Worm (Caenorhabditis elegans): ENCODE data around the gene ZK370.4.

The ZK370.4 gene

DNA sequence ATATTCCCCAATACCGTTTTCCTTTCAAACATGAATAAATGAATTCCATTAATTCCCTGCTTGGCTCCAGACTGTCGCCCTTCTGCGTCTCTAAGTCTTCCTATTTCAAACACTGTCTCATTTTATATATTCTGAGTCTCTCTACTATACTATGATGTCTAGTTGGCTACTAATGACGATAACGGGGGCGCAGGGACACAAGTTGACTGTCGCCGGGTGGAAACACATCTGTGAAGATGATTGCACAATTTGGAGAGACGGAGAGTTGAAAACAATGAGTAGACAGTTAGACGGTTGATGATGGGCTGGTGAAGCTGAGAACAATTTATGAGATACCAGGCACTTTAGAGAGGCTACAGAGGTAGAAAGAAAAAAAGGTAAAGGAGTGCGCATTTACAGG, 18.3 kb upstream of the ZK370.4 start, which contains the start of gene sma-2 (continued):
- TF ChIP-seq snpc-4 (GFP tag; optimal IDR thresholded peaks at IDR 0.05), result no peak
- TF ChIP-seq snpc-4 (tag; optimal IDR thresholded peaks at IDR 0.05), result peak in 1 of 4 experiments; percentile 30
- TF ChIP-seq hmg-1.2 (GFP tag; IDR thresholded peaks at IDR 0.05), result peak; percentile 85
- no peak for TF ChIP-seq lag-1 (GFP tag; IDR thresholded peaks at IDR 0.05)
- peak; percentile 18 for TF ChIP-seq ets-4 (GFP tag; optimal IDR thresholded peaks at IDR 0.05)
- no peak for TF ChIP-seq K11D2.4 (GFP tag; IDR thresholded peaks at IDR 0.05)
- no peak for TF ChIP-seq gei-17 (GFP tag; optimal IDR thresholded peaks at IDR 0.05)
- no peak for TF ChIP-seq F39B2.1 (GFP tag; IDR thresholded peaks at IDR 0.05)
- TF ChIP-seq nhr-120 (GFP tag; IDR thresholded peaks at IDR 0.05), result no peak
- TF ChIP-seq athp-1 (tag; optimal IDR thresholded peaks at IDR 0.05), result no peak
- TF ChIP-seq mel-28 (tag; optimal IDR thresholded peaks at IDR 0.05; ENCODE audit: borderline replicate concordance), result no peak
- TF ChIP-seq somi-1 (GFP tag; optimal IDR thresholded peaks at IDR 0.05), result no peak
- TF ChIP-seq ztf-22 (GFP tag; optimal IDR thresholded peaks at IDR 0.05), result peak; percentile 27
- TF ChIP-seq tlf-1 (GFP tag; optimal IDR thresholded peaks at IDR 0.05), result no peak
- no peak for TF ChIP-seq die-1 (tag; optimal IDR thresholded peaks at IDR 0.05)
- TF ChIP-seq lir-1 (GFP tag; conservative IDR thresholded peaks at IDR 0.05), result 0 out of 2 replicates have a peak, but pooled peaks have one; percentile 6
- TF ChIP-seq F57A8.1 (GFP tag; optimal IDR thresholded peaks at IDR 0.05), result no peak
- TF ChIP-seq mes-4 (tag; optimal IDR thresholded peaks at IDR 0.05), result no peak
- TF ChIP-seq madf-3 (GFP tag; IDR thresholded peaks at IDR 0.05), result no peak
- TF ChIP-seq unc-62 (GFP tag; optimal IDR thresholded peaks at IDR 0.05), result no peak
- no peak for TF ChIP-seq ceh-100 (GFP tag; IDR thresholded peaks at IDR 0.05)
- peak; percentile 7 for TF ChIP-seq nhr-90 (tag; optimal IDR thresholded peaks at IDR 0.05)
- no peak for TF ChIP-seq D2030.7 (GFP tag; IDR thresholded peaks at IDR 0.05)
- no peak for TF ChIP-seq sptf-2 (GFP tag; optimal IDR thresholded peaks at IDR 0.05)
- TF ChIP-seq bed-1 (GFP tag; IDR thresholded peaks at IDR 0.05), result no peak
- peak; percentile 26 for TF ChIP-seq ztf-26 (tag; optimal IDR thresholded peaks at IDR 0.05)
- TF ChIP-seq F37B4.10 (GFP tag; IDR thresholded peaks at IDR 0.05), result no peak
- no peak for TF ChIP-seq lsl-1 (GFP tag; optimal IDR thresholded peaks at IDR 0.05)
- TF ChIP-seq C06A6.2 (GFP tag; conservative IDR thresholded peaks at IDR 0.05), result no peak
- no peak for TF ChIP-seq F10E7.11 (tag; optimal IDR thresholded peaks at IDR 0.05)
- TF ChIP-seq dpl-1 (GFP tag; optimal IDR thresholded peaks at IDR 0.05), result no peak
- no peak; the same call in 1 of the 2 replicates for TF ChIP-seq dox-1 (GFP tag; IDR thresholded peaks at IDR 0.05)
- peak; percentile 64 for TF ChIP-seq lin-40 (tag; optimal IDR thresholded peaks at IDR 0.05)
- TF ChIP-seq let-526 (GFP tag; IDR thresholded peaks at IDR 0.05), result 0 out of 2 replicates have a peak, but pooled peaks have one; percentile 50
- TF ChIP-seq ceh-91 (GFP tag; IDR thresholded peaks at IDR 0.05), result no peak
- no peak for TF ChIP-seq xnd-1 (tag; optimal IDR thresholded peaks at IDR 0.05)
- no peak for TF ChIP-seq hlh-12 (tag; optimal IDR thresholded peaks at IDR 0.05)
- no peak for TF ChIP-seq mxl-1 (tag; optimal IDR thresholded peaks at IDR 0.05)
- peak; percentile 93 for TF ChIP-seq nhr-80 (tag; optimal IDR thresholded peaks at IDR 0.05)
- TF ChIP-seq rcor-1 (GFP tag; IDR thresholded peaks at IDR 0.05), result no peak
- TF ChIP-seq B0035.1 (tag; optimal IDR thresholded peaks at IDR 0.05), result no peak
- no peak for TF ChIP-seq ceh-40 (GFP tag; IDR thresholded peaks at IDR 0.05)
- TF ChIP-seq efl-1 (GFP tag; optimal IDR thresholded peaks at IDR 0.05), result no peak
- TF ChIP-seq ztf-28 (GFP tag; IDR thresholded peaks at IDR 0.05), result no peak
- peak; percentile 47 for TF ChIP-seq F23B12.7 (tag; optimal IDR thresholded peaks at IDR 0.05; ENCODE audit: insufficient read depth)
- TF ChIP-seq ztf-18 (tag; optimal IDR thresholded peaks at IDR 0.05), result peak; percentile 30
- no peak for TF ChIP-seq cebp-2 (GFP tag; IDR thresholded peaks at IDR 0.05)

Data from whole organism, young adult.